Worm (Caenorhabditis elegans) whole organism, L4 larva: ENCODE results near the gene flp-8.

Experiments used
- daf-19 ChIP-seq: fragments of 200-800 bp; sonication (Bioruptor generic); conservative IDR thresholded peaks from 2 replicates; pipeline ENCODE4 v1.3.6; 2022; ENCODE audit warnings: missing genetic modification characterization, missing compliant biosample characterization
- lin-13 ChIP-seq: fragments of 150-350 bp; optimal IDR thresholded peaks from 2 replicates; lab custom pipeline; 2014; ENCODE audit warnings: missing biosample characterization, missing genetic modification reagents, missing genetic modification characterization
- lin-15B ChIP-seq: fragments of 150-350 bp; sonication (generic microtip); optimal IDR thresholded peaks from 3 replicates; lab custom pipeline; 2014; ENCODE audit warnings: missing biosample characterization, missing genetic modification characterization
- lin-39 ChIP-seq: fragments of 150-350 bp; optimal IDR thresholded peaks from 2 replicates; lab custom pipeline; 2014; ENCODE audit warnings: missing biosample characterization, missing genetic modification reagents, missing genetic modification characterization
- lsy-2 ChIP-seq, 2 experiments: fragments of 150-350 bp in 1 of 2; sonication (generic microtip) in 1 of 2; optimal IDR thresholded peaks; 2 replicates each; lab custom pipeline; 2014 to 2017; ENCODE audit warnings: missing biosample characterization in 2 of 2, missing genetic modification characterization in 2 of 2
- mdt-29 ChIP-seq: fragments of 200-800 bp; sonication (Bioruptor generic); IDR thresholded peaks from 2 replicates; pipeline ENCODE4 v1.3.6; 2022; ENCODE audit warnings: missing genetic modification reagents, missing genetic modification characterization, missing compliant biosample characterization
- mes-2 ChIP-seq: sonication (generic microtip); optimal IDR thresholded peaks from 2 replicates; lab custom pipeline; 2016; ENCODE audit warnings: missing genotype, mild to moderate bottlenecking, missing genetic modification characterization, missing compliant biosample characterization; ENCODE audit not compliant: poor library complexity, severe bottlenecking
- nhr-237 ChIP-seq: sonication (generic microtip); optimal IDR thresholded peaks from 2 replicates; lab custom pipeline; 2017; ENCODE audit warnings: missing biosample characterization, missing genetic modification characterization
- nhr-76 ChIP-seq: fragments of 150-350 bp; optimal IDR thresholded peaks from 2 replicates; lab custom pipeline; 2014; ENCODE audit warnings: missing biosample characterization, missing genetic modification characterization
- snpc-4 ChIP-seq: fragments of 150-350 bp; optimal IDR thresholded peaks from 2 replicates; lab custom pipeline; 2014; ENCODE audit warnings: missing biosample characterization, missing genetic modification characterization
- tag-97 ChIP-seq: fragments of 200-800 bp; sonication (Bioruptor generic); IDR thresholded peaks from 2 replicates; pipeline ENCODE4 v1.3.6; 2022; ENCODE audit warnings: missing genetic modification characterization, missing compliant biosample characterization
- unc-62 ChIP-seq, 3 experiments: fragments of 150-350 bp in 1 of 3; sonication (generic microtip); optimal IDR thresholded peaks in 2 of 3; peaks in 1 of 3; 1 replicate in 1 of 3; 2 replicates in 2 of 3; lab custom pipeline; 2014 to 2017; ENCODE audit warnings: missing biosample characterization in 3 of 3, missing genetic modification characterization in 3 of 3, missing genetic modification reagents in 3 of 3, missing genotype in 1 of 3
- zfp-2 ChIP-seq: sonication (generic microtip); optimal IDR thresholded peaks from 2 replicates; lab custom pipeline; 2016; ENCODE audit warnings: mild to moderate bottlenecking, missing genetic modification characterization, missing compliant biosample characterization

DNA sequence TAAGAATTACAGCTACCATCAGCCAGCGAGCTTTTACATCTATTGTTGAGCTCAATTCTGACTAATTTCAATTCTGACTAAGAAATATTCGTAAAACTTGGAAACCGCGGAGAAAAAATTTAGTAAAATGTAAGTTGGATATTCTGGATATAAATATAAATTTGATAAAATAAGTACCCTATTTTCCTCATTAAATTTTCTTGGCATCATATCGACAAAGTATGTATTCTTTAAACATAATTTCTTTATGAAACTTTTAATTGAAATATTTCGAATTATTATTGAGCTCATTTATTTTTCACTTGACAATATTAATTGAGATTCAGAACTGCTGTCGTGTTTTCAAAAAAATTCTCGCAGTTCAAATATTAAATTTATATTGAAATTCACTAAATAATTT is 48.3 kb downstream of the flp-8 start:
- TF ChIP-seq lin-15B (tag; lab: Kevin White, UChicago) = no peak
- TF ChIP-seq nhr-237 (tag; lab: Kevin White, UChicago) = no peak
- peak in 1 of 2 experiments; percentile 92 for TF ChIP-seq unc-62 (GFP tag; optimal IDR thresholded peaks at IDR 0.05 in 1 of 2; lab: Kevin White, UChicago)
- TF ChIP-seq unc-62 (tag; optimal IDR thresholded peaks at IDR 0.05; lab: Kevin White, UChicago) = no peak
- no peak for TF ChIP-seq snpc-4 (tag; lab: Kevin White, UChicago)
- TF ChIP-seq nhr-76 (tag; lab: Kevin White, UChicago) = no peak
- no peak for TF ChIP-seq lin-13 (GFP tag; lab: Kevin White, UChicago)
- TF ChIP-seq zfp-2 (tag; lab: Kevin White, UChicago) = no peak
- no peak for TF ChIP-seq mdt-29
- no peak for TF ChIP-seq tag-97 (GFP tag; lab: Robert Waterston, UW)
- no peak for TF ChIP-seq daf-19 (GFP tag; lab: Robert Waterston, UW)
- no peak for TF ChIP-seq mes-2 (tag; lab: Kevin White, UChicago)
- TF ChIP-seq lin-39 (tag; lab: Kevin White, UChicago) = no peak
- TF ChIP-seq lsy-2 (tag; optimal IDR thresholded peaks at IDR 0.05; lab: Kevin White, UChicago) = no peak
